Fruit fly (Drosophila melanogaster): Measurements from ENCODE around the gene Reph.

Reph gene

DNA sequence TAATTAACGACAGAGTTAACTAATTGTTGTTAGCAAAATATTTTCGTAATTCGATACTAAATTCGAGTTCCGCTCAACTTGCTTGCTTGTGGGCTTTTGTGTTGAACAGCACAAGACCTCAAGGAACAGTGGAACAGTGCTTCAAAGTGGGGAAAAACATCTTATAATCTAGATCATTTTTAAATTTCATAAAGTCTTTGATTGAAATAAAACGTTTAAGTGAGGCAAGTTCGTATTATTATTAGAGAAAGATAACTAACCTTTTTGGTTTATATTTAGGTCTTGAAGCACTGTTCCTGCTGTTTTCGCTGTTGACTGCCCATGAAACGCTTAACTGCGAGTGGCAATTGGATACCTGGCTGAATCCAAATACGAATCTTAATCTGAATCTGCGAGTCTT lies 40.8 kb downstream of the Reph start (continued):
- TF ChIP-seq CG32532 (GFP tag; IDR thresholded peaks at IDR 0.05) (no peak), zen (tag; optimal IDR thresholded peaks at IDR 0.05) (no peak), salm (tag; optimal IDR thresholded peaks at IDR 0.05) (no peak), ttk (GFP tag; IDR thresholded peaks at IDR 0.05) (no peak), CG6765 (GFP tag; optimal IDR thresholded peaks at IDR 0.05) (no peak), CG2129 (GFP tag; IDR thresholded peaks at IDR 0.05; ENCODE audit: partially characterized antibody) (no peak), CG8765 (GFP tag; IDR thresholded peaks at IDR 0.05) (no peak), Hr3 (GFP tag; optimal IDR thresholded peaks at IDR 0.05) (no peak), sens-2 (GFP tag; IDR thresholded peaks at IDR 0.05) (no peak), pros (GFP tag; optimal IDR thresholded peaks at IDR 0.05) (no peak), CG17568 (GFP tag; optimal IDR thresholded peaks at IDR 0.05) (no peak), Oli (tag; optimal IDR thresholded peaks at IDR 0.05) (peak; percentile 0), CG17359 (tag; optimal IDR thresholded peaks at IDR 0.05) (no peak), shn (GFP tag; optimal IDR thresholded peaks at IDR 0.05) (no peak), CG9932 (GFP tag; IDR thresholded peaks at IDR 0.05) (no peak), lola (GFP tag; optimal IDR thresholded peaks at IDR 0.05) (peak in 1 of 3 experiments; percentile 0), slp2 (GFP tag; optimal IDR thresholded peaks at IDR 0.05) (no peak), Drgx (GFP tag; IDR thresholded peaks at IDR 0.05) (no peak), YL-1 (GFP tag; optimal IDR thresholded peaks at IDR 0.05) (no peak), CG13424 (tag; optimal IDR thresholded peaks at IDR 0.05) (no peak), CG9437 (GFP tag; optimal IDR thresholded peaks at IDR 0.05) (no peak), pan (optimal IDR thresholded peaks at IDR 0.05) (no peak), pan (GFP tag; optimal IDR thresholded peaks at IDR 0.05 in 1 of 2, IDR thresholded peaks at IDR 0.05 in 1 of 2) (no peak), CG5245 (GFP tag; optimal IDR thresholded peaks at IDR 0.05) (no peak), unpg (GFP tag; optimal IDR thresholded peaks at IDR 0.05) (peak; percentile 33), chn (GFP tag; optimal IDR thresholded peaks at IDR 0.05) (no peak), Vsx1 (GFP tag; optimal IDR thresholded peaks at IDR 0.05) (no peak), stwl (tag; optimal IDR thresholded peaks at IDR 0.05) (no peak), Poxn (GFP tag; IDR thresholded peaks at IDR 0.05) (no peak), HmgZ (tag; optimal IDR thresholded peaks at IDR 0.05) (no peak), Hr51 (GFP tag; optimal IDR thresholded peaks at IDR 0.05) (no peak), CG9797 (GFP tag; optimal IDR thresholded peaks at IDR 0.05) (no peak), CG9609 (GFP tag; optimal IDR thresholded peaks at IDR 0.05) (no peak), bsh (GFP tag; optimal IDR thresholded peaks at IDR 0.05) (peak in 1 of 2 experiments; percentile 51), Pdp1 (GFP tag; optimal IDR thresholded peaks at IDR 0.05) (no peak), CG14441 (GFP tag; IDR thresholded peaks at IDR 0.05) (no peak), CG10321 (GFP tag; IDR thresholded peaks at IDR 0.05) (no peak), tna (GFP tag; IDR thresholded peaks at IDR 0.05; ENCODE audit: partially characterized antibody) (no peak), nau (GFP tag; optimal IDR thresholded peaks at IDR 0.05) (no peak), CG6175 (GFP tag; IDR thresholded peaks at IDR 0.05) (no peak), cato (GFP tag; optimal IDR thresholded peaks at IDR 0.05; ENCODE audit: borderline replicate concordance) (no peak), gem (tag; optimal IDR thresholded peaks at IDR 0.05) (peak; percentile 37), Scr (GFP tag; IDR thresholded peaks at IDR 0.05; ENCODE audit: partially characterized antibody) (no peak), CG7357 (GFP tag; IDR thresholded peaks at IDR 0.05) (no peak), hkb (optimal IDR thresholded peaks at IDR 0.05) (no peak), hkb (GFP tag; IDR thresholded peaks at IDR 0.05) (no peak), Ptx1 (GFP tag; IDR thresholded peaks at IDR 0.05) (no peak), Dek (tag; optimal IDR thresholded peaks at IDR 0.05) (no peak), rib (GFP tag; IDR thresholded peaks at IDR 0.05) (no peak), Side (GFP tag; optimal IDR thresholded peaks at IDR 0.05) (no peak), Dfd (GFP tag; optimal IDR thresholded peaks at IDR 0.05) (no peak), CG33213 (GFP tag; optimal IDR thresholded peaks at IDR 0.05) (no peak)
